Worm (Caenorhabditis elegans) whole organism, L1 larva: ENCODE measurements around the gene srd-67.

ENCODE experiments used
- aha-1 ChIP-seq: fragments of 150-350 bp; optimal IDR thresholded peaks from 2 replicates; lab custom pipeline; 2014; ENCODE audit warnings: missing biosample characterization, missing genetic modification characterization
- alr-1 ChIP-seq: fragments of 200-800 bp; sonication (Bioruptor generic); optimal IDR thresholded peaks from 2 replicates; lab custom pipeline; 2018; ENCODE audit warnings: borderline replicate concordance, mild to moderate bottlenecking, missing genetic modification characterization, missing compliant biosample characterization
- ama-1 ChIP-seq: fragments of 150-350 bp; optimal IDR thresholded peaks from 2 replicates; lab custom pipeline; 2014
- blmp-1 ChIP-seq: fragments of 150-350 bp; optimal IDR thresholded peaks from 2 replicates; lab custom pipeline; 2014; ENCODE audit warnings: missing biosample characterization, missing genetic modification characterization
- ceh-63 ChIP-seq: fragments of 200-800 bp; sonication (Bioruptor generic); optimal IDR thresholded peaks from 2 replicates; lab custom pipeline; 2018; ENCODE audit warnings: mild to moderate bottlenecking, missing genetic modification characterization, missing compliant biosample characterization
- dpl-1 ChIP-seq, 3 experiments: fragments of 150-350 bp in 2 of 3; sonication (generic microtip) in 1 of 3; optimal IDR thresholded peaks; 2 replicates each; lab custom pipeline; 2014 to 2017; ENCODE audit warnings: missing biosample characterization in 3 of 3, missing genetic modification characterization in 3 of 3, missing genetic modification reagents in 3 of 3
- dsc-1 ChIP-seq: sonication (generic microtip); optimal IDR thresholded peaks from 2 replicates; lab custom pipeline; 2016; ENCODE audit warnings: mild to moderate bottlenecking, missing genetic modification characterization, missing compliant biosample characterization
- efl-1 ChIP-seq, 4 experiments: fragments of 150-350 bp; optimal IDR thresholded peaks in 3 of 4; peaks in 1 of 4; 1 replicate in 1 of 4; 2 replicates in 3 of 4; lab custom pipeline; 2014; ENCODE audit warnings: missing biosample characterization in 2 of 4, missing genetic modification characterization in 2 of 4, missing genetic modification reagents in 2 of 4
- efl-3 ChIP-seq: fragments of 200-800 bp; sonication (Bioruptor generic); optimal IDR thresholded peaks from 2 replicates; lab custom pipeline; 2018; ENCODE audit warnings: mild to moderate bottlenecking, missing genetic modification characterization, missing compliant biosample characterization
- egl-13 ChIP-seq: sonication (generic microtip); optimal IDR thresholded peaks from 2 replicates; lab custom pipeline; 2016; ENCODE audit warnings: missing genotype, missing genetic modification reagents, missing genetic modification characterization, missing compliant biosample characterization
- elt-2 ChIP-seq: sonication (generic microtip); optimal IDR thresholded peaks from 2 replicates; lab custom pipeline; 2016; ENCODE audit warnings: missing genetic modification characterization, mild to moderate bottlenecking, inconsistent platforms, missing compliant biosample characterization, missing genetic modification reagents
- elt-3 ChIP-seq, 6 experiments: fragments of 150-350 bp in 1 of 6; sonication (generic microtip); optimal IDR thresholded peaks; 2 replicates each; lab custom pipeline; 2017 to 2018; ENCODE audit warnings: missing biosample characterization in 6 of 6, missing genetic modification characterization in 6 of 6, inconsistent platforms in 1 of 6
- ets-5 ChIP-seq: fragments of 200-800 bp; sonication (Bioruptor generic); IDR thresholded peaks from 2 replicates; pipeline ENCODE4 v1.3.6; 2022; ENCODE audit warnings: missing genetic modification characterization, missing compliant biosample characterization
- fkh-8 ChIP-seq: sonication (generic microtip); optimal IDR thresholded peaks from 2 replicates; lab custom pipeline; 2016; ENCODE audit warnings: mild to moderate bottlenecking, missing genetic modification characterization, missing compliant biosample characterization
- fos-1 ChIP-seq: fragments of 150-350 bp; optimal IDR thresholded peaks from 2 replicates; lab custom pipeline; 2014; ENCODE audit warnings: missing biosample characterization, missing genetic modification characterization
- grh-1 ChIP-seq: fragments of 200-800 bp; sonication (Bioruptor generic); IDR thresholded peaks from 2 replicates; pipeline ENCODE4 v1.3.6; 2022; ENCODE audit warnings: missing genetic modification reagents, missing genetic modification characterization, missing compliant biosample characterization
- hlh-4 ChIP-seq: sonication (generic microtip); optimal IDR thresholded peaks from 2 replicates; lab custom pipeline; 2016; ENCODE audit warnings: mild to moderate bottlenecking, missing genetic modification characterization, missing compliant biosample characterization
- irx-1 ChIP-seq: sonication (generic microtip); optimal IDR thresholded peaks from 2 replicates; lab custom pipeline; 2016; ENCODE audit warnings: missing genetic modification characterization, missing compliant biosample characterization
- jun-1 ChIP-seq: fragments of 150-350 bp; optimal IDR thresholded peaks from 2 replicates; lab custom pipeline; 2014; ENCODE audit warnings: missing biosample characterization, missing genetic modification reagents, missing genetic modification characterization
- lin-14 ChIP-seq: fragments of 200-800 bp; sonication (Bioruptor generic); optimal IDR thresholded peaks from 2 replicates; lab custom pipeline; 2018; ENCODE audit warnings: mild to moderate bottlenecking, missing genetic modification characterization, moderate library complexity, missing compliant biosample characterization
- lin-35 ChIP-seq, 2 experiments: fragments of 150-350 bp; optimal IDR thresholded peaks; 2 replicates each; lab custom pipeline; 2014; ENCODE audit warnings: missing biosample characterization in 2 of 2, missing genetic modification characterization in 2 of 2, missing genetic modification reagents in 2 of 2
- mef-2 ChIP-seq: fragments of 150-350 bp; optimal IDR thresholded peaks from 2 replicates; lab custom pipeline; 2014; ENCODE audit warnings: missing biosample characterization, missing genetic modification characterization
- nhr-19 ChIP-seq: fragments of 200-800 bp; sonication (Bioruptor generic); conservative IDR thresholded peaks from 2 replicates; pipeline ENCODE4 v1.3.6; 2022; ENCODE audit warnings: missing genetic modification characterization, missing compliant biosample characterization
- nhr-20 ChIP-seq: sonication (generic microtip); optimal IDR thresholded peaks from 2 replicates; lab custom pipeline; 2016; ENCODE audit warnings: mild to moderate bottlenecking, missing genetic modification characterization, missing compliant biosample characterization
- nhr-28 ChIP-seq: fragments of 150-350 bp; optimal IDR thresholded peaks from 2 replicates; lab custom pipeline; 2014; ENCODE audit warnings: missing biosample characterization, missing genetic modification characterization
- nhr-71 ChIP-seq: sonication (generic microtip); optimal IDR thresholded peaks from 2 replicates; lab custom pipeline; 2016; ENCODE audit warnings: mild to moderate bottlenecking, missing genetic modification characterization, moderate library complexity, missing compliant biosample characterization
- nhr-76 ChIP-seq: sonication (generic microtip); optimal IDR thresholded peaks from 2 replicates; lab custom pipeline; 2017; ENCODE audit warnings: missing biosample characterization, missing genetic modification characterization
- nhr-77 ChIP-seq: fragments of 150-350 bp; optimal IDR thresholded peaks from 2 replicates; lab custom pipeline; 2014; ENCODE audit warnings: missing biosample characterization, missing genetic modification characterization
- pag-3 ChIP-seq: sonication (generic microtip); optimal IDR thresholded peaks from 2 replicates; lab custom pipeline; 2017; ENCODE audit warnings: missing genetic modification characterization, mild to moderate bottlenecking, missing compliant biosample characterization, antibody characterized with exemption, borderline replicate concordance; ENCODE audit not compliant: insufficient read depth
- pqm-1 ChIP-seq: sonication (generic microtip); optimal IDR thresholded peaks from 3 replicates; lab custom pipeline; 2017; ENCODE audit warnings: missing biosample characterization, missing genetic modification characterization
- skn-1 ChIP-seq: fragments of 150-350 bp; optimal IDR thresholded peaks from 2 replicates; lab custom pipeline; 2014; ENCODE audit warnings: missing biosample characterization, missing genetic modification characterization
- snpc-4 ChIP-seq: fragments of 150-350 bp; optimal IDR thresholded peaks from 2 replicates; lab custom pipeline; 2014; ENCODE audit warnings: missing biosample characterization, missing genetic modification characterization
- snu-23 ChIP-seq: sonication (generic microtip); optimal IDR thresholded peaks from 2 replicates; lab custom pipeline; 2016; ENCODE audit warnings: missing genetic modification characterization, missing compliant biosample characterization
- sptf-1 ChIP-seq: fragments of 150-350 bp; optimal IDR thresholded peaks from 2 replicates; lab custom pipeline; 2014; ENCODE audit warnings: missing biosample characterization, missing genetic modification characterization
- tbx-2 ChIP-seq: sonication (generic microtip); optimal IDR thresholded peaks from 2 replicates; lab custom pipeline; 2016; ENCODE audit warnings: missing genetic modification characterization, missing compliant biosample characterization
- tlp-1 ChIP-seq: fragments of 150-350 bp; optimal IDR thresholded peaks from 2 replicates; lab custom pipeline; 2014; ENCODE audit warnings: missing biosample characterization, missing genetic modification characterization
- unc-86 ChIP-seq: sonication (generic microtip); optimal IDR thresholded peaks from 2 replicates; lab custom pipeline; 2016; ENCODE audit warnings: missing genetic modification characterization, missing compliant biosample characterization
- xbp-1 ChIP-seq: sonication (generic microtip); optimal IDR thresholded peaks from 2 replicates; lab custom pipeline; 2016; ENCODE audit warnings: missing genetic modification characterization, missing compliant biosample characterization
- zag-1 ChIP-seq: fragments of 150-350 bp; optimal IDR thresholded peaks from 2 replicates; lab custom pipeline; 2014; ENCODE audit warnings: missing biosample characterization, missing genetic modification characterization
- ztf-11 ChIP-seq, 2 experiments: sonication (generic microtip); optimal IDR thresholded peaks; 2 replicates each; lab custom pipeline; 2016 to 2017; ENCODE audit warnings: missing genetic modification characterization in 2 of 2, missing biosample characterization in 1 of 2, missing compliant biosample characterization in 1 of 2

Gene srd-67

DNA sequence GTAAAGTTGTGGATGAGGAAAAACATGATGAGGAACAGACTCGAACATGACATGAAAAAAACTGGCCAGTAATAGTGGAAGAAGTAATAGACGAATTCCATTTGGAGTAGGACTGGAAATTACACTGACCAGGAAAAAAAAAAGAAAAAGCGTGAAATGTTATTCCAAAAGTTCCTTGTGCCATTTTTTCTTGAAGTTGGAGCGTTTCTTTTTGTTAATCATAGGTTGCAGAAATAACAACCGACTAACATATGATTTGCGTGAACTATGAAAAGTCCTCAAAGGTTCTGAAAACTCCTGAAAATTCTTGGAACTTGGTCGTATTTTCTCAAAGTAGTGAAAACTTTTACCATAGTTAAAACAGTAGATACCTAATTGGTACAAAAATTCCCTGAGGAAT, at the start of gene srd-67:
Gene srd-67, minus strand, starts transcription at position 101 of the 400 bp plus-strand sequence.
- TF ChIP-seq sptf-1 (tag; lab: Kevin White, UChicago) = no peak
- no peak for TF ChIP-seq egl-13
- TF ChIP-seq ama-1 (lab: Kevin White, UChicago) = no peak
- no peak for TF ChIP-seq aha-1
- no peak for TF ChIP-seq grh-1 (GFP tag; lab: Robert Waterston, UW)
- no peak for TF ChIP-seq nhr-76
- no peak for TF ChIP-seq pag-3 (tag; lab: Kevin White, UChicago)
- no peak for TF ChIP-seq mef-2 (tag; lab: Kevin White, UChicago)
- no peak for TF ChIP-seq jun-1 (tag; lab: Kevin White, UChicago)
- no peak for TF ChIP-seq alr-1 (tag; lab: Kevin White, UChicago)
- TF ChIP-seq blmp-1 (tag; lab: Kevin White, UChicago) = no peak
- TF ChIP-seq fos-1 (tag; lab: Kevin White, UChicago) = no peak
- TF ChIP-seq zag-1 (tag; lab: Kevin White, UChicago) = no peak

- TF ChIP-seq lin-35 (GFP tag; optimal IDR thresholded peaks at IDR 0.05; lab: Kevin White, UChicago) (peak in 1 of 2 experiments; percentile 8), snu-23 (no peak), snpc-4 (tag; lab: Kevin White, UChicago) (no peak), skn-1 (no peak), ceh-63 (GFP tag; lab: Kevin White, UChicago) (no peak), nhr-28 (tag; lab: Kevin White, UChicago) (no peak), irx-1 (tag; lab: Kevin White, UChicago) (no peak), tlp-1 (tag; lab: Kevin White, UChicago) (no peak), xbp-1 (tag; lab: Kevin White, UChicago) (no peak), nhr-20 (tag; lab: Kevin White, UChicago) (no peak), nhr-77 (no peak), unc-86 (no peak), efl-1 (optimal IDR thresholded peaks at IDR 0.05; lab: Kevin White, UChicago) (no peak), efl-1 (GFP tag; optimal IDR thresholded peaks at IDR 0.05 in 1 of 2; lab: Kevin White, UChicago) (peak in 1 of 2 experiments; percentile 80), ets-5 (GFP tag; lab: Robert Waterston, UW) (no peak), lin-14 (GFP tag; lab: Kevin White, UChicago) (no peak), fkh-8 (no peak), elt-3 (tag; optimal IDR thresholded peaks at IDR 0.05; lab: Kevin White, UChicago) (no peak)
- TF ChIP-seq, all 84 proteins: peak for 2
These were observed 49.1 kb upstream of the srd-67 start for ce11 chrIII:2294736-2295135.

DNA sequence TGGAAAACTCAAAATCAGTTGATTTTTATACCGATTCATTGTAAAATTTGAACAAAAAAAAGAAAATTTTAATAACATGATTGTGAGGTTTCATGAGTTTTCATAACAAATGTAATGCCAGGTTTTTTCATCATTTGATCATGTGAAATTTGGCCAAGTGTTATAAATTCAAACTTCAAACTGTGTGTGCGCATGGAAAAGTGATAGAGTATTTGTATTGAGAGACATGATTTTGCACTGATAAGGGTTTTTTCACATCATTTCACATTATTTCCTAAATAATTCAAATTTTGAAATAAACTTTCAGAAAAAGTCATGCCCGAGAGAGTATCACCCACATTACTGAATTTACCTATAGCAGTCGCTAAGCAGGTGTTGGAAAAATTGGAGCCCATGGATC, 45.5 kb upstream of the srd-67 start, which contains the start of gene fbxa-219:
Gene fbxa-219, plus strand, starts transcription at position 277 of the 400 bp plus-strand sequence.
- TF ChIP-seq nhr-19 (GFP tag; lab: Robert Waterston, UW) (no peak), hlh-4 (tag; lab: Kevin White, UChicago) (no peak), egl-13 (no peak), ztf-11 (tag; optimal IDR thresholded peaks at IDR 0.05; lab: Kevin White, UChicago) (no peak), nhr-71 (tag; lab: Kevin White, UChicago) (no peak), elt-2 (tag; lab: Kevin White, UChicago) (peak; percentile 32), elt-3 (tag; optimal IDR thresholded peaks at IDR 0.05; lab: Kevin White, UChicago) (no peak), unc-86 (no peak), dpl-1 (GFP tag; optimal IDR thresholded peaks at IDR 0.05; lab: Kevin White, UChicago) (no peak), nhr-77 (no peak), pqm-1 (tag; lab: Kevin White, UChicago) (no peak), sptf-1 (tag; lab: Kevin White, UChicago) (no peak), nhr-76 (no peak), dsc-1 (tag; lab: Kevin White, UChicago) (no peak), lin-35 (GFP tag; optimal IDR thresholded peaks at IDR 0.05; lab: Kevin White, UChicago) (peak in 1 of 2 experiments; percentile 45), tbx-2 (no peak), efl-3 (GFP tag; lab: Kevin White, UChicago) (no peak)
